Worm (Caenorhabditis elegans): Measurements from ENCODE around the gene txt-13.

txt-13 gene

ce11 chrII:10578843-10579430 lies 8.5 kb downstream of the txt-13 start, which contains the start of gene rpb-6 (continued):
- peak; percentile 39 for TF ChIP-seq nhr-71 (tag; optimal IDR thresholded peaks at IDR 0.05)
- TF ChIP-seq nhr-20 (tag; optimal IDR thresholded peaks at IDR 0.05): peak; percentile 7
- no peak for TF ChIP-seq nhr-90 (tag; optimal IDR thresholded peaks at IDR 0.05; ENCODE audit: poor library complexity)

ce11 chrII:10579655-10580054 lies 9.3 kb downstream of the txt-13 start, which contains the start of gene dohh-1:
dohh-1 (plus strand) TSS chrII:10579955.
- TF ChIP-seq pag-3 (tag; optimal IDR thresholded peaks at IDR 0.05; ENCODE audit: borderline replicate concordance, insufficient read depth) (no peak), efl-1 (optimal IDR thresholded peaks at IDR 0.05) (no peak), efl-1 (GFP tag; optimal IDR thresholded peaks at IDR 0.05 in 1 of 2) (peak in 1 of 2 experiments; percentile 14)

ce11 chrII:10580833-10581232 lies 10.4 kb downstream of the txt-13 start, which contains the start of gene dap-3:
dap-3 (plus strand) TSS chrII:10581133.
- TF ChIP-seq ztf-11 (tag; optimal IDR thresholded peaks at IDR 0.05): no peak
- no peak for TF ChIP-seq pag-3 (tag; optimal IDR thresholded peaks at IDR 0.05; ENCODE audit: borderline replicate concordance, insufficient read depth)
- TF ChIP-seq lir-3 (tag; optimal IDR thresholded peaks at IDR 0.05; ENCODE audit: poor library complexity): no peak
- no peak for TF ChIP-seq snu-23 (GFP tag; optimal IDR thresholded peaks at IDR 0.05)
- no peak for TF ChIP-seq nhr-84 (tag; optimal IDR thresholded peaks at IDR 0.05)
- no peak for TF ChIP-seq lin-15B (tag; optimal IDR thresholded peaks at IDR 0.05)
- no peak for TF ChIP-seq fkh-4 (tag; optimal IDR thresholded peaks at IDR 0.05; ENCODE audit: borderline replicate concordance)
- TF ChIP-seq unc-62 (GFP tag; optimal IDR thresholded peaks at IDR 0.05): no peak
- no peak for TF ChIP-seq zip-4 (GFP tag; optimal IDR thresholded peaks at IDR 0.05)
- no peak for TF ChIP-seq nhr-71 (tag; optimal IDR thresholded peaks at IDR 0.05)
- no peak for TF ChIP-seq Y116A8C.19 (tag; optimal IDR thresholded peaks at IDR 0.05; ENCODE audit: borderline replicate concordance)
- no peak for TF ChIP-seq blmp-1 (tag; optimal IDR thresholded peaks at IDR 0.05)
- TF ChIP-seq egl-13 (tag; optimal IDR thresholded peaks at IDR 0.05): no peak
- no peak for TF ChIP-seq hlh-17 (GFP tag; optimal IDR thresholded peaks at IDR 0.05; ENCODE audit: borderline replicate concordance)
- TF ChIP-seq lin-39 (tag; optimal IDR thresholded peaks at IDR 0.05): no peak

- TF ChIP-seq unc-130 (tag; optimal IDR thresholded peaks at IDR 0.05) (no peak), ceh-8 (GFP tag; optimal IDR thresholded peaks at IDR 0.05) (no peak), jun-1 (tag; optimal IDR thresholded peaks at IDR 0.05) (no peak)
These were observed 11.9 kb downstream of the txt-13 start, which contains the start of gene mrps-22 for ce11 chrII:10582318-10582717. mrps-22 (plus strand) TSS chrII:10582618.

ce11 chrII:10584036-10584435 lies 13.6 kb downstream of the txt-13 start, which contains the start of gene algn-9:
algn-9 (plus strand) TSS chrII:10584336.
- TF ChIP-seq grh-1 (GFP tag; IDR thresholded peaks at IDR 0.05) (no peak), sup-37 (GFP tag; optimal IDR thresholded peaks at IDR 0.05) (no peak), C34B4.2 (tag; optimal IDR thresholded peaks at IDR 0.05) (no peak), efl-3 (GFP tag; optimal IDR thresholded peaks at IDR 0.05) (no peak), pqm-1 (tag; optimal IDR thresholded peaks at IDR 0.05) (no peak), zag-1 (tag; optimal IDR thresholded peaks at IDR 0.05) (no peak), lin-13 (GFP tag; optimal IDR thresholded peaks at IDR 0.05) (no peak), xbp-1 (tag; optimal IDR thresholded peaks at IDR 0.05) (no peak), unc-98 (GFP tag; IDR thresholded peaks at IDR 0.05) (no peak)

- TF ChIP-seq alr-1 (tag; optimal IDR thresholded peaks at IDR 0.05; ENCODE audit: borderline replicate concordance) (no peak), sptf-1 (tag; optimal IDR thresholded peaks at IDR 0.05) (no peak), sox-4 (tag; optimal IDR thresholded peaks at IDR 0.05) (no peak), hlh-17 (GFP tag; optimal IDR thresholded peaks at IDR 0.05; ENCODE audit: borderline replicate concordance) (no peak), egl-27 (tag; optimal IDR thresholded peaks at IDR 0.05) (no peak), ztf-11 (tag; optimal IDR thresholded peaks at IDR 0.05) (no peak), dsc-1 (tag; optimal IDR thresholded peaks at IDR 0.05) (no peak)
These were observed 17.3 kb downstream of the txt-13 start, which contains the start of gene crn-3 for ce11 chrII:10587742-10588141. crn-3 (plus strand) TSS chrII:10588042.
